Worm (Caenorhabditis elegans) whole organism, early embryonic: ENCODE data around the gene F52H3.11.
"Not testable (repeated sequence)": the region's sequence is repeated elsewhere in the genome, so short reads cannot be mapped to it uniquely, and the experiment has no call there.

Experiments used
- B0310.2 ChIP-seq: sonication (generic microtip); optimal IDR thresholded peaks from 2 replicates; lab custom pipeline; 2016; ENCODE audit warnings: mild to moderate bottlenecking, missing genetic modification characterization, missing compliant biosample characterization
- F13C5.2 ChIP-seq: sonication (generic microtip); optimal IDR thresholded peaks from 2 replicates; lab custom pipeline; 2017; ENCODE audit warnings: mild to moderate bottlenecking, missing genetic modification characterization, inconsistent platforms, missing compliant biosample characterization
- aly-1 ChIP-seq: sonication (generic microtip); optimal IDR thresholded peaks from 2 replicates; lab custom pipeline; 2016; ENCODE audit warnings: missing genetic modification characterization, missing compliant biosample characterization
- ama-1 ChIP-seq: fragments of 150-350 bp; optimal IDR thresholded peaks from 2 replicates; lab custom pipeline; 2014
- ceh-13 ChIP-seq: fragments of 200-800 bp; sonication (Bioruptor generic); optimal IDR thresholded peaks from 2 replicates; lab custom pipeline; 2018; ENCODE audit warnings: mild to moderate bottlenecking, missing genetic modification characterization, missing compliant biosample characterization
- ceh-36 ChIP-seq: sonication (generic microtip); optimal IDR thresholded peaks from 2 replicates; lab custom pipeline; 2016; ENCODE audit warnings: missing genetic modification characterization, inconsistent platforms, missing compliant biosample characterization
- ets-7 ChIP-seq: sonication (generic microtip); optimal IDR thresholded peaks from 2 replicates; lab custom pipeline; 2016; ENCODE audit warnings: missing genotype, missing genetic modification characterization, missing compliant biosample characterization
- flt-1 ChIP-seq: fragments of 200-800 bp; sonication (Bioruptor generic); IDR thresholded peaks from 2 replicates; pipeline ENCODE4 v1.3.6; 2022; ENCODE audit warnings: missing genetic modification characterization, missing compliant biosample characterization
- hmbx-1 ChIP-seq: sonication (generic microtip); optimal IDR thresholded peaks from 2 replicates; lab custom pipeline; 2016; ENCODE audit warnings: mild to moderate bottlenecking, missing genetic modification characterization, missing compliant biosample characterization
- hmg-4 ChIP-seq: fragments of 200-800 bp; sonication (Bioruptor generic); optimal IDR thresholded peaks from 2 replicates; lab custom pipeline; 2018; ENCODE audit warnings: mild to moderate bottlenecking, missing genetic modification characterization, missing compliant biosample characterization
- hnd-1 ChIP-seq: sonication (generic microtip); optimal IDR thresholded peaks from 2 replicates; lab custom pipeline; 2016; ENCODE audit warnings: missing genetic modification characterization, missing compliant biosample characterization
- pes-1 ChIP-seq: fragments of 200-800 bp; sonication (Bioruptor generic); IDR thresholded peaks from 2 replicates; pipeline ENCODE4 v1.3.6; 2022; ENCODE audit warnings: missing genetic modification reagents, missing genetic modification characterization, missing compliant biosample characterization
- scrt-1 ChIP-seq: fragments of 200-800 bp; sonication (Bioruptor generic); IDR thresholded peaks from 2 replicates; pipeline ENCODE4 v1.3.6; 2022; ENCODE audit warnings: missing genetic modification characterization, missing compliant biosample characterization
- sea-1 ChIP-seq: fragments of 200-800 bp; sonication (Bioruptor generic); conservative IDR thresholded peaks from 2 replicates; pipeline ENCODE4 v1.3.6; 2022; ENCODE audit warnings: missing genetic modification characterization, missing compliant biosample characterization
- tbx-11 ChIP-seq: fragments of 200-800 bp; sonication (Bioruptor generic); IDR thresholded peaks from 2 replicates; pipeline ENCODE4 v1.3.6; 2022; ENCODE audit warnings: missing genetic modification characterization, missing compliant biosample characterization
- tbx-37 ChIP-seq: fragments of 200-800 bp; sonication (Bioruptor generic); conservative IDR thresholded peaks from 2 replicates; pipeline ENCODE4 v1.3.6; 2022; ENCODE audit warnings: missing genetic modification reagents, missing genetic modification characterization, missing compliant biosample characterization
- tra-4 ChIP-seq: sonication (generic microtip); optimal IDR thresholded peaks from 2 replicates; lab custom pipeline; 2017; ENCODE audit warnings: missing genetic modification characterization, missing compliant biosample characterization

Gene F52H3.11

ce11 chrII:10006266-10006665 lies 38.7 kb downstream of the F52H3.11 start, which contains the start of gene ZK892.4:
Gene ZK892.4 (plus strand): TSS chrII:10006566.
- TF ChIP-seq tbx-11 (GFP tag; lab: Robert Waterston, UW); ceh-13 (GFP tag; lab: Kevin White, UChicago); ets-7 (tag; lab: Kevin White, UChicago): not testable (repeated sequence)

- TF ChIP-seq tbx-37 = no peak
- no peak for TF ChIP-seq hmbx-1 (tag; lab: Kevin White, UChicago)
- TF ChIP-seq hnd-1 (tag; lab: Kevin White, UChicago) = no peak
- TF ChIP-seq sea-1 (GFP tag; lab: Robert Waterston, UW) = no peak
- no peak for TF ChIP-seq B0310.2 (tag; lab: Kevin White, UChicago)
- no peak for TF ChIP-seq ets-7 (tag; lab: Kevin White, UChicago)
- TF ChIP-seq aly-1 (tag; lab: Kevin White, UChicago) = no peak
- no peak for TF ChIP-seq ceh-13 (GFP tag; lab: Kevin White, UChicago)
- no peak for TF ChIP-seq tbx-11 (GFP tag; lab: Robert Waterston, UW)
- no peak for TF ChIP-seq ceh-36 (tag; lab: Kevin White, UChicago)
- TF ChIP-seq F13C5.2 = no peak
- TF ChIP-seq tra-4 (tag; lab: Kevin White, UChicago) = no peak
- TF ChIP-seq hmg-4 (GFP tag; lab: Kevin White, UChicago) = no peak
- no peak for TF ChIP-seq flt-1 (GFP tag; lab: Robert Waterston, UW)
- no peak for TF ChIP-seq ama-1 (lab: Kevin White, UChicago)
- TF ChIP-seq scrt-1 (GFP tag; lab: Robert Waterston, UW) = no peak
- TF ChIP-seq pes-1 (GFP tag; lab: Robert Waterston, UW) = no peak
These were observed 43.4 kb downstream of the F52H3.11 start, which contains the start of gene ZK892.3 for ce11 chrII:10001546-10001945. Gene ZK892.3 (plus strand): TSS chrII:10001846.

ce11 chrII:10001065-10001464 lies 43.9 kb downstream of the F52H3.11 start, which contains the start of gene nlt-1:
Gene nlt-1 (minus strand): TSS chrII:10001142.
- no peak for TF ChIP-seq hnd-1 (tag; lab: Kevin White, UChicago)
- TF ChIP-seq hmbx-1 (tag; lab: Kevin White, UChicago) = no peak
- no peak for TF ChIP-seq ceh-13 (GFP tag; lab: Kevin White, UChicago)
- TF ChIP-seq pes-1 (GFP tag; lab: Robert Waterston, UW) = no peak
- TF ChIP-seq sea-1 (GFP tag; lab: Robert Waterston, UW) = no peak
- TF ChIP-seq aly-1 (tag; lab: Kevin White, UChicago) = no peak
- TF ChIP-seq flt-1 (GFP tag; lab: Robert Waterston, UW) = no peak
- no peak for TF ChIP-seq F13C5.2
- TF ChIP-seq tbx-37 = no peak
- TF ChIP-seq ets-7 (tag; lab: Kevin White, UChicago) = no peak
- TF ChIP-seq ama-1 (lab: Kevin White, UChicago) = no peak
- no peak for TF ChIP-seq B0310.2 (tag; lab: Kevin White, UChicago)
- no peak for TF ChIP-seq ceh-36 (tag; lab: Kevin White, UChicago)
- TF ChIP-seq hmg-4 (GFP tag; lab: Kevin White, UChicago) = no peak
